Worm (Caenorhabditis elegans): ENCODE results near the gene byn-1.

ce11 chrIII:6904468-6904867, 27.3 kb upstream of the byn-1 start:
- no peak for TF ChIP-seq lin-35 (GFP tag; optimal IDR thresholded peaks at IDR 0.05)
- no peak for TF ChIP-seq egl-27 (tag; optimal IDR thresholded peaks at IDR 0.05)
- TF ChIP-seq mdl-1 (tag; optimal IDR thresholded peaks at IDR 0.05), result no peak
- TF ChIP-seq nhr-12 (tag; optimal IDR thresholded peaks at IDR 0.05), result no peak
- TF ChIP-seq ceh-82 (tag; optimal IDR thresholded peaks at IDR 0.05), result no peak
- peak in 1 of 2 experiments; percentile 51 for TF ChIP-seq lsy-2 (tag; optimal IDR thresholded peaks at IDR 0.05)
- no peak for TF ChIP-seq pqm-1 (tag; optimal IDR thresholded peaks at IDR 0.05)
- no peak for TF ChIP-seq ceh-63 (GFP tag; optimal IDR thresholded peaks at IDR 0.05)
- no peak for TF ChIP-seq hpl-2 (GFP tag; optimal IDR thresholded peaks at IDR 0.05)
- TF ChIP-seq unc-98 (GFP tag; IDR thresholded peaks at IDR 0.05), result no peak
- TF ChIP-seq fos-1 (tag; optimal IDR thresholded peaks at IDR 0.05), result no peak

Data from whole organism, L1 larva.